Fruit fly (Drosophila melanogaster) whole organism, embryonic: ENCODE data around the gene RpL36.
A peak's percentile ranks its signal among the peaks of the same experiment; 100 is the strongest.

Experiments used
- ATbp ChIP-seq: fragments of 200-800 bp; sonication (Bioruptor generic); optimal IDR thresholded peaks from 2 replicates; lab custom pipeline; 2017; ENCODE audit warnings: missing biosample characterization, mild to moderate bottlenecking, missing genetic modification characterization, missing genetic modification reagents
- Ada2b ChIP-seq: fragments of 200-800 bp; sonication (Bioruptor generic); IDR thresholded peaks from 2 replicates; pipeline ENCODE4 v1.3.6; 2022; ENCODE audit warnings: missing biosample characterization, missing genetic modification characterization
- Adf1 ChIP-seq: fragments of 200-800 bp; sonication (Bioruptor generic); IDR thresholded peaks from 2 replicates; pipeline ENCODE4 v1.3.6; 2022; ENCODE audit warnings: missing biosample characterization, missing genetic modification characterization
- Aef1 ChIP-seq: fragments of 200-800 bp; sonication (Bioruptor generic); IDR thresholded peaks from 3 replicates; pipeline ENCODE4 v1.3.6; 2022; ENCODE audit warnings: missing biosample characterization, missing genetic modification characterization
- CG10274 ChIP-seq: fragments of 200-800 bp; sonication (Bioruptor generic); optimal IDR thresholded peaks from 3 replicates; lab custom pipeline; 2017; ENCODE audit warnings: missing biosample characterization, mild to moderate bottlenecking, missing genetic modification characterization
- CG10959 ChIP-seq: fragments of 200-800 bp; sonication (Bioruptor generic); IDR thresholded peaks from 2 replicates; pipeline ENCODE4 v1.3.6; 2022; ENCODE audit warnings: missing biosample characterization, missing genetic modification characterization
- CG11696 ChIP-seq: fragments of 200-800 bp; sonication (Bioruptor generic); IDR thresholded peaks from 2 replicates; pipeline ENCODE4 v1.3.6; 2022; ENCODE audit warnings: missing biosample characterization, missing genetic modification characterization
- CG13123 ChIP-seq: fragments of 200-800 bp; sonication (Bioruptor generic); optimal IDR thresholded peaks from 2 replicates; lab custom pipeline; 2016; ENCODE audit warnings: missing biosample characterization, missing genetic modification characterization
- CG13775 ChIP-seq: fragments of 200-800 bp; sonication (Bioruptor generic); optimal IDR thresholded peaks from 3 replicates; lab custom pipeline; 2017; ENCODE audit warnings: missing biosample characterization, mild to moderate bottlenecking, missing genetic modification characterization
- CG14710 ChIP-seq: fragments of 200-800 bp; sonication (Bioruptor generic); optimal IDR thresholded peaks from 3 replicates; lab custom pipeline; 2019; ENCODE audit warnings: missing biosample characterization, mild to moderate bottlenecking, missing genetic modification characterization, moderate library complexity
- CG17829 ChIP-seq: fragments of 200-800 bp; optimal IDR thresholded peaks from 2 replicates; lab custom pipeline; 2019; ENCODE audit warnings: missing biosample characterization, mild to moderate bottlenecking, missing genetic modification characterization, moderate library complexity
- CG30403 ChIP-seq: fragments of 200-800 bp; sonication (Bioruptor generic); optimal IDR thresholded peaks from 3 replicates; lab custom pipeline; 2016; ENCODE audit warnings: missing biosample characterization, missing genetic modification characterization
- CG4854 ChIP-seq: fragments of 200-800 bp; sonication (Bioruptor generic); optimal IDR thresholded peaks from 2 replicates; lab custom pipeline; 2016; ENCODE audit warnings: missing biosample characterization, missing genetic modification characterization, inconsistent platforms
- CG6175 ChIP-seq: fragments of 200-800 bp; sonication (Bioruptor generic); IDR thresholded peaks from 3 replicates; pipeline ENCODE4 v1.3.6; 2022; ENCODE audit warnings: missing biosample characterization, missing genetic modification characterization
- CG6854 ChIP-seq: fragments of 200-800 bp; sonication (Bioruptor generic); optimal IDR thresholded peaks from 3 replicates; lab custom pipeline; 2017; ENCODE audit warnings: missing biosample characterization, mild to moderate bottlenecking, missing genetic modification characterization
- CG7745 ChIP-seq: fragments of 200-800 bp; sonication (Bioruptor generic); optimal IDR thresholded peaks from 2 replicates; lab custom pipeline; 2018; ENCODE audit warnings: missing biosample characterization, mild to moderate bottlenecking, missing genetic modification characterization, moderate library complexity
- CG7987 ChIP-seq: fragments of 200-800 bp; sonication (Bioruptor generic); optimal IDR thresholded peaks from 2 replicates; lab custom pipeline; 2018; ENCODE audit warnings: missing biosample characterization, mild to moderate bottlenecking, missing genetic modification characterization, moderate library complexity
- CG8281 ChIP-seq: fragments of 200-800 bp; sonication (Bioruptor generic); optimal IDR thresholded peaks from 2 replicates; lab custom pipeline; 2018; ENCODE audit warnings: missing biosample characterization, mild to moderate bottlenecking, missing genetic modification characterization, moderate library complexity
- CG9609 ChIP-seq: fragments of 200-800 bp; sonication (Bioruptor generic); optimal IDR thresholded peaks from 3 replicates; lab custom pipeline; 2016; ENCODE audit warnings: missing biosample characterization, missing genetic modification characterization
- CG9797 ChIP-seq: fragments of 200-800 bp; sonication (Bioruptor generic); optimal IDR thresholded peaks from 3 replicates; lab custom pipeline; 2018; ENCODE audit warnings: missing biosample characterization, mild to moderate bottlenecking, missing genetic modification characterization
- CTCF ChIP-seq: fragments of 200-800 bp; sonication (Bioruptor generic); optimal IDR thresholded peaks from 2 replicates; lab custom pipeline; 2017; ENCODE audit warnings: missing biosample characterization, mild to moderate bottlenecking, missing genetic modification characterization, moderate library complexity
- E2f1 ChIP-seq: fragments of 200-800 bp; sonication (Bioruptor generic); IDR thresholded peaks from 2 replicates; pipeline ENCODE4 v1.3.6; 2022; ENCODE audit warnings: missing biosample characterization, missing genetic modification characterization
- HLH3B ChIP-seq: fragments of 200-800 bp; sonication (Bioruptor generic); IDR thresholded peaks from 2 replicates; pipeline ENCODE4 v1.3.6; 2022; ENCODE audit warnings: missing biosample characterization, missing genetic modification characterization
- Hsf ChIP-seq: fragments of 200-800 bp; sonication (Bioruptor generic); optimal IDR thresholded peaks from 3 replicates; lab custom pipeline; 2016; ENCODE audit warnings: missing biosample characterization, missing genetic modification characterization
- Lim3 ChIP-seq: fragments of 200-800 bp; sonication (Bioruptor generic); IDR thresholded peaks from 2 replicates; pipeline ENCODE4 v1.3.6; 2022; ENCODE audit warnings: missing biosample characterization, missing genetic modification characterization
- MESR4 ChIP-seq: fragments of 200-800 bp; sonication (Bioruptor generic); optimal IDR thresholded peaks from 2 replicates; lab custom pipeline; 2018; ENCODE audit warnings: missing biosample characterization, mild to moderate bottlenecking, missing genetic modification characterization, moderate library complexity
- NC2α ChIP-seq: fragments of 200-800 bp; sonication (Bioruptor generic); optimal IDR thresholded peaks from 2 replicates; lab custom pipeline; 2016; ENCODE audit warnings: missing biosample characterization, missing genetic modification characterization
- NC2β ChIP-seq: fragments of 200-800 bp; sonication (Bioruptor generic); optimal IDR thresholded peaks from 2 replicates; lab custom pipeline; 2016; ENCODE audit warnings: missing biosample characterization, missing genetic modification characterization
- NfI ChIP-seq: fragments of 200-800 bp; sonication (Bioruptor generic); optimal IDR thresholded peaks from 3 replicates; lab custom pipeline; 2018; ENCODE audit warnings: missing biosample characterization, mild to moderate bottlenecking, missing genetic modification characterization, moderate library complexity
- Opbp ChIP-seq: fragments of 200-800 bp; sonication (Bioruptor generic); IDR thresholded peaks from 3 replicates; pipeline ENCODE4 v1.3.6; 2022; ENCODE audit warnings: missing biosample characterization, missing genetic modification characterization; ENCODE audit not compliant: partially characterized antibody
- Rx ChIP-seq: fragments of 200-800 bp; sonication (Bioruptor generic); IDR thresholded peaks from 2 replicates; pipeline ENCODE4 v1.3.6; 2022; ENCODE audit warnings: missing biosample characterization, missing genetic modification characterization
- Sox100B ChIP-seq: fragments of 200-800 bp; sonication (Bioruptor generic); optimal IDR thresholded peaks from 3 replicates; lab custom pipeline; 2018; ENCODE audit warnings: missing biosample characterization, mild to moderate bottlenecking, missing genetic modification characterization
- Sox102F ChIP-seq: fragments of 200-800 bp; sonication (Bioruptor generic); optimal IDR thresholded peaks from 2 replicates; lab custom pipeline; 2018; ENCODE audit warnings: missing biosample characterization, mild to moderate bottlenecking, missing genetic modification characterization, moderate library complexity
- Sry-δ ChIP-seq: fragments of 200-800 bp; sonication (Bioruptor generic); optimal IDR thresholded peaks from 2 replicates; lab custom pipeline; 2016; ENCODE audit warnings: missing biosample characterization, missing genetic modification characterization
- amos ChIP-seq: fragments of 200-800 bp; sonication (Bioruptor generic); IDR thresholded peaks from 2 replicates; pipeline ENCODE4 v1.3.6; 2022; ENCODE audit warnings: missing biosample characterization, missing genetic modification characterization; ENCODE audit not compliant: partially characterized antibody
- ash1 ChIP-seq: fragments of 200-800 bp; sonication (Bioruptor generic); optimal IDR thresholded peaks from 2 replicates; lab custom pipeline; 2018; ENCODE audit warnings: missing biosample characterization, mild to moderate bottlenecking, missing genetic modification characterization
- ci ChIP-seq: fragments of 200-800 bp; sonication (Bioruptor generic); IDR thresholded peaks from 3 replicates; pipeline ENCODE4 v1.3.6; 2022; ENCODE audit warnings: missing biosample characterization, missing genetic modification characterization
- corto ChIP-seq: fragments of 200-800 bp; sonication (Bioruptor generic); optimal IDR thresholded peaks from 2 replicates; lab custom pipeline; 2016; ENCODE audit warnings: missing biosample characterization, mild to moderate bottlenecking, missing genetic modification characterization, moderate library complexity
- dysf ChIP-seq: fragments of 200-800 bp; sonication (Bioruptor generic); IDR thresholded peaks from 3 replicates; pipeline ENCODE4 v1.3.6; 2022; ENCODE audit warnings: missing biosample characterization, missing genetic modification characterization
- eve ChIP-seq, 2 experiments: fragments of >200 bp; optimal IDR thresholded peaks; 2 replicates each; lab custom pipeline; 2017; ENCODE audit warnings: missing biosample characterization in 2 of 2, missing genetic modification characterization in 2 of 2
- eyg ChIP-seq: fragments of 200-800 bp; sonication (Bioruptor generic); optimal IDR thresholded peaks from 3 replicates; lab custom pipeline; 2016; ENCODE audit warnings: missing biosample characterization, missing genetic modification characterization
- gcm2 ChIP-seq: fragments of 200-800 bp; sonication (Bioruptor generic); optimal IDR thresholded peaks from 2 replicates; lab custom pipeline; 2016; ENCODE audit warnings: missing biosample characterization, missing genetic modification characterization
- ken ChIP-seq: fragments of 200-800 bp; sonication (Bioruptor generic); IDR thresholded peaks from 3 replicates; pipeline ENCODE4 v1.3.6; 2022; ENCODE audit warnings: missing biosample characterization, missing genetic modification characterization
- odd ChIP-seq: fragments of 200-800 bp; sonication (Bioruptor generic); optimal IDR thresholded peaks from 2 replicates; lab custom pipeline; 2017; ENCODE audit warnings: missing biosample characterization, mild to moderate bottlenecking, missing genetic modification characterization
- pb ChIP-seq: fragments of 200-800 bp; sonication (Bioruptor generic); optimal IDR thresholded peaks from 3 replicates; lab custom pipeline; 2016; ENCODE audit warnings: missing biosample characterization, missing genetic modification characterization
- rib ChIP-seq: fragments of 200-800 bp; sonication (Bioruptor generic); IDR thresholded peaks from 2 replicates; pipeline ENCODE4 v1.3.6; 2022; ENCODE audit warnings: missing biosample characterization, missing genetic modification characterization
- run ChIP-seq: fragments of 200-800 bp; sonication (Bioruptor generic); optimal IDR thresholded peaks from 3 replicates; lab custom pipeline; 2018; ENCODE audit warnings: missing biosample characterization, mild to moderate bottlenecking, missing genetic modification characterization
- scrt ChIP-seq: fragments of 200-800 bp; sonication (Bioruptor generic); optimal IDR thresholded peaks from 2 replicates; lab custom pipeline; 2018; ENCODE audit warnings: missing biosample characterization, mild to moderate bottlenecking, missing genetic modification characterization, moderate library complexity
- sim ChIP-seq: fragments of 200-800 bp; sonication (Bioruptor generic); IDR thresholded peaks from 2 replicates; pipeline ENCODE4 v1.3.6; 2022; ENCODE audit warnings: missing biosample characterization, missing genetic modification characterization
- sima ChIP-seq: fragments of 200-800 bp; sonication (Bioruptor generic); optimal IDR thresholded peaks from 2 replicates; lab custom pipeline; 2016; ENCODE audit warnings: missing biosample characterization, missing genetic modification characterization
- sr ChIP-seq: fragments of 200-800 bp; sonication (Bioruptor generic); IDR thresholded peaks from 3 replicates; pipeline ENCODE4 v1.3.6; 2022; ENCODE audit warnings: missing biosample characterization, missing genetic modification characterization
- tio ChIP-seq: fragments of 200-800 bp; sonication (Bioruptor generic); optimal IDR thresholded peaks from 2 replicates; lab custom pipeline; 2017; ENCODE audit warnings: missing biosample characterization, missing genetic modification characterization, inconsistent platforms
- unc-4 ChIP-seq: fragments of 200-800 bp; sonication (Bioruptor generic); IDR thresholded peaks from 2 replicates; pipeline ENCODE4 v1.3.6; 2022; ENCODE audit warnings: missing biosample characterization, missing genetic modification characterization; ENCODE audit not compliant: partially characterized antibody
- yki ChIP-seq: fragments of >200 bp; optimal IDR thresholded peaks from 3 replicates; lab custom pipeline; 2018

The RpL36 gene

dm6 chrX:617477-617795 lies 11.8 kb downstream of the RpL36 start (continued):
- TF ChIP-seq Ada2b (GFP tag; lab: Robert Waterston, UW) (no peak), rib (no peak), ash1 (GFP tag; lab: Kevin White, UChicago) (no peak), CG10959 (no peak), tio (GFP tag; lab: Kevin White, UChicago) (no peak), ci (GFP tag; lab: Robert Waterston, UW) (no peak), CG14710 (tag; lab: Kevin White, UChicago) (peak; percentile 19), MESR4 (GFP tag; lab: Kevin White, UChicago) (peak; percentile 35), scrt (GFP tag; lab: Kevin White, UChicago) (peak; percentile 30), gcm2 (GFP tag; lab: Kevin White, UChicago) (no peak), NC2β (GFP tag; lab: Kevin White, UChicago) (no peak), amos (GFP tag; lab: Robert Waterston, UW) (peak; percentile 87), unc-4 (peak; percentile 77), CG9609 (GFP tag; lab: Kevin White, UChicago) (no peak), Hsf (GFP tag; lab: Kevin White, UChicago) (peak; percentile 13), CG9797 (GFP tag; lab: Kevin White, UChicago) (peak; percentile 38), run (tag; lab: Kevin White, UChicago) (no peak), CG11696 (no peak), Aef1 (GFP tag; lab: Robert Waterston, UW) (peak; percentile 35; the same call in 2 of the 3 replicates), Sox102F (GFP tag; lab: Kevin White, UChicago) (no peak), eve (GFP tag; optimal IDR thresholded peaks at IDR 0.05; lab: Kevin White, UChicago) (no peak), NC2α (GFP tag; lab: Kevin White, UChicago) (no peak), CG8281 (tag; lab: Kevin White, UChicago) (no peak), NfI (GFP tag; lab: Kevin White, UChicago) (no peak), CG10274 (GFP tag; lab: Kevin White, UChicago) (no peak), odd (no peak), Lim3 (GFP tag; lab: Robert Waterston, UW) (no peak), CG6175 (no peak), dysf (GFP tag; lab: Robert Waterston, UW) (no peak), CG17829 (tag; lab: Kevin White, UChicago) (peak; percentile 16), eyg (GFP tag; lab: Kevin White, UChicago) (no peak), corto (GFP tag; lab: Kevin White, UChicago) (no peak), yki (lab: Kevin White, UChicago) (no peak), CG7987 (no peak), sr (GFP tag; lab: Robert Waterston, UW) (no peak), CG13123 (GFP tag; lab: Kevin White, UChicago) (no peak), E2f1 (no peak), sim (GFP tag; lab: Robert Waterston, UW) (no peak), Sox100B (GFP tag; lab: Kevin White, UChicago) (no peak), CG13775 (no peak), pb (no peak), Rx (GFP tag; lab: Robert Waterston, UW) (no peak), CG4854 (no peak), CG7745 (tag; lab: Kevin White, UChicago) (no peak), Adf1 (GFP tag; lab: Robert Waterston, UW) (no peak; the same call in 1 of the 2 replicates), Sry-δ (GFP tag; lab: Kevin White, UChicago) (peak; percentile 77), CG6854 (GFP tag; lab: Kevin White, UChicago) (no peak), HLH3B (GFP tag; lab: Robert Waterston, UW) (no peak), ken (GFP tag; lab: Robert Waterston, UW) (0 out of 3 replicates have a peak, but pooled peaks have one; percentile 16), ATbp (GFP tag; lab: Kevin White, UChicago) (no peak), sima (GFP tag; lab: Kevin White, UChicago) (no peak), Opbp (GFP tag; lab: Robert Waterston, UW) (peak; percentile 87), CG30403 (no peak), CTCF (GFP tag; lab: Kevin White, UChicago) (peak; percentile 52)
